Worm (Caenorhabditis elegans) whole organism, L4/young adult: ENCODE measurements around the gene T08B6.4.

Source experiments
- W03F9.2 ChIP-seq: fragments of 150-350 bp; optimal IDR thresholded peaks from 2 replicates; lab custom pipeline; 2014; ENCODE audit warnings: missing biosample characterization, missing genetic modification characterization
- him-1 ChIP-seq: sonication (generic microtip); optimal IDR thresholded peaks from 2 replicates; lab custom pipeline; 2016; ENCODE audit warnings: missing genotype, missing genetic modification reagents, missing genetic modification characterization, missing compliant biosample characterization

DNA sequence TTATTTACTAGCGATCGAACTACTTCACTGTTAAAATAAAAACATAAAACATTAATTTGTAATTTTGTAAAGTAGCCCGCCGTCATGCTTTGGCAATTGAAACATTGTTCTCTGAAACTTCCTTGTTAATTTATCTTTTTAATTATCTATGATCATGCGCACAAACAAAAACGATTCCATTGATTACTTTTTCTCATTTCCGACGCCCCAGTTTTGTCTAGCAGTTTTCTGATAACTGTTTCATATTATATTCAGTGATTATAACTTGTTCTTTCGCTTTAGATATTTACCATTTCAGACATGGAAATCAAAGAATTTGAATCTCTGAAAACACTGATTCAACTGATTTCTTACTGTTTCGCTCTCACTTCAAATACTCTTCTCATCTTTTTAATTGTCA lies 28.4 kb upstream of the T08B6.4 start, which contains the start of gene str-170:
- TF ChIP-seq W03F9.2 (tag; lab: Kevin White, UChicago) (no peak), him-1 (tag; lab: Kevin White, UChicago) (no peak)
